Fruit fly (Drosophila melanogaster) whole organism, prepupa: ENCODE measurements around the gene CG7120.

ENCODE experiments used
- Blimp-1 ChIP-seq: fragments of 200-800 bp; sonication (Bioruptor generic); optimal IDR thresholded peaks from 3 replicates; lab custom pipeline; 2017; ENCODE audit warnings: missing biosample characterization, missing genetic modification characterization, mild to moderate bottlenecking, moderate library complexity, missing genetic modification reagents
- CG11294 ChIP-seq: fragments of 200-800 bp; sonication (Bioruptor generic); IDR thresholded peaks from 2 replicates; pipeline ENCODE4 v1.3.6; 2022; ENCODE audit warnings: missing biosample characterization, missing genetic modification characterization
- CG6792 ChIP-seq: fragments of 200-800 bp; sonication (Bioruptor generic); optimal IDR thresholded peaks from 3 replicates; lab custom pipeline; 2016; ENCODE audit warnings: missing biosample characterization, missing genetic modification characterization
- net ChIP-seq: fragments of 200-800 bp; sonication (Bioruptor generic); optimal IDR thresholded peaks from 3 replicates; lab custom pipeline; 2016; ENCODE audit warnings: missing biosample characterization, missing genetic modification characterization

DNA sequence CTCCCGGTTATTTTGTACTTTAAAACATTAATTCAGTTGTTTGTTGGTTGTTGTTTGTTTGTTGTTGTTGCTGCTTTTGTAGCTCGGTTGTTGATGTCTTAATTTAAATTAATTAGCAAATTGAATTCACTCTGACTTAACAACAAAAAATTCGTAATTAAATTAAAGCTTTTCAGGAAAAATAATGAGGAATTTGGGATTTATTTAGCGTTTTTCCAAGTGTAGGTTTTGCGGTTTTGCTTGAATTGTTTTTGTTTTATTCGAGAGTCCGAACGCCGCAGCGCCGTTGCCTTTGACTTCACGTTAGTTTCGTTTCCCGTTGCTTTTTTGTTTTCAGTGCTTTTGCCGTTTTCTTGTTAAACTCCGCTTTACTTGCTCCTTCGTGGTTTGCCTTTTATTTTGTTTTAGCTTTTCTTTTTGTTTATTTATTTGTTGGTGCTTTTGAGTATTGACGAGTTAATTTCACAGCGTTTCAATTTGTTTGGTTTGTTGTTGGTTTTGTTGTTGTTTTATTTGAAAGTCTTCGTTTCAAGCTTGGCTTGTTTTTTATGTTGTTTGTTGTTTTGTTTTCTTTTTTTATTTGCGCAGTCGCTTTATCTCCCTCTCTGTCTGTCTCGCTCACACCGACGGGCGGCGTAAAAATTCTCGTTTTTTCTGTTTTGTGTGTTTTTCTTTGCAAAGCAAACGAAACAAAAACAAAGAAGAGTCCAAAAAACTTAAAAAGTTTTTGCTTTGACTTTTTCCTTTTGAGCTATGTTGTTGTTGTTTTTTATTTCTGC is 45.2 kb downstream of the CG7120 start:
- TF ChIP-seq CG6792 (GFP tag; lab: Kevin White, UChicago) (no peak), CG11294 (GFP tag; lab: Robert Waterston, UW) (peak; percentile 59; the same call in 1 of the 2 replicates), Blimp-1 (GFP tag; lab: Kevin White, UChicago) (peak; percentile 45), net (GFP tag; lab: Kevin White, UChicago) (peak; percentile 92)
